Fruit fly (Drosophila melanogaster): Measurements from ENCODE around the gene AIF.

DNA sequence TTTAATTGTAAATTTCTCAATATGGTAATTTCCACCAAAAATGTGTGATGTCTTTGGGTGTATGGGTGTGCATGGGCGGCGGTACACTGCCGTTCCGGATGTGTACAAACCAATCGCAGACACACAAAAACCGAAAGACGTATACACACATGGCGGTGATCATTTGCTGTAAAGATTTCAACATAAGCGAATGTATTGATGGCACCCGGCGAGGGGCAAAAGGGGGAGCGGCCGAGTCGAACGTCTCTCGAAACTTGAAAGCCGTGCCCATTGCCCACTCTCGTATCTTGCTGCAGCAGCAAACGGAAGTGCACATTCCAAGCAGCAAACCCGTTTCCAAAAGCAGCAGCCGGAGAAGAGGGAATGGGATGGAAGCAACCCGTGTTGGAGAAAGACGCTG, 10.7 kb downstream of the AIF start:
- no peak for TF ChIP-seq CG3032 (tag; optimal IDR thresholded peaks at IDR 0.05)
- no peak for TF ChIP-seq CG6276 (GFP tag; optimal IDR thresholded peaks at IDR 0.05)
- TF ChIP-seq OdsH (GFP tag; optimal IDR thresholded peaks at IDR 0.05) = no peak
- no peak for TF ChIP-seq fd59A (GFP tag; optimal IDR thresholded peaks at IDR 0.05)
- TF ChIP-seq CG31627 (GFP tag; optimal IDR thresholded peaks at IDR 0.05) = no peak
- TF ChIP-seq Hr4 (GFP tag; optimal IDR thresholded peaks at IDR 0.05) = no peak
- no peak for TF ChIP-seq Blimp-1 (GFP tag; optimal IDR thresholded peaks at IDR 0.05)
